Fruit fly (Drosophila melanogaster): ENCODE results near the gene Sf3b5.

Sf3b5 gene

DNA sequence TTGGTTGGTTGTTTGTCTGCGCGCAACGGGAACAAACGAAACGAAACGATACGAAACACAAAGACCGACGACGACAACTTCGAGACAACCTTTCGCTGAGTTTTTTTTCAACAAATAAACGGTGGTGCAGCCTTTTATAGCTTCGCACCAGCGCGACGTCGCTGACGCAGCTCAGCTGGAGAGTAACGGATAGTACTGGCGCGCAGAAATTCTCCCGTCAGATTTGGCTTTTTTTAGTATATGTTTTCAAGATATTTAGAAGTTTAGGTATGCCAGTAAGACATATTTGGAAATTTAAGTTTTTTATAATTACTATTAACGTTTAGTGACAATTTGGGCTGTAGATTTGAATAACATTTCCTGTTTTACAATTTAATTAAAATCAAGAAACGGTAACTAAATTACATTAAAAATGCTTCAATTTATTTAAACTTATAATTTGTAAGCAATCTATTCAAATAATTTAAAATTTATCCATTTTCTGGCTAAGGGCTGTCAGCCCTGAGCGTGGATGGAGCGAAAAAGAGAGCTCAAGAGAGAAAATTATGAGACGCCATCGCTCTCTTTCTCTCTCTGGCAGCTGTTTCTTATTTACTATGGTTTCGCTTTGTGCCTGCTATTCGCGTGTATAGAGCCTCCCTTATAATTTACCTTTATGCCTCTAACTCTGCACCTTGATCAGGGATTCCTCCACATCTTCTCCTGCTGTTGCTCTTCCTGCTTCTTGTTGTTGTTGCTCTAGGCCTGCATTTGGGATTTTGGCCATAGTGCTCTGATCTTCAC is 18.7 kb upstream of the Sf3b5 start (continued):
- peak; percentile 93 for TF ChIP-seq nerfin-1 (tag; optimal IDR thresholded peaks at IDR 0.05)
- TF ChIP-seq CG18764 (GFP tag; optimal IDR thresholded peaks at IDR 0.05): peak; percentile 26
- TF ChIP-seq Myb (GFP tag; optimal IDR thresholded peaks at IDR 0.05): peak; percentile 72
- no peak for TF ChIP-seq hbn (GFP tag; IDR thresholded peaks at IDR 0.05; ENCODE audit: partially characterized antibody)
- TF ChIP-seq nom (GFP tag; optimal IDR thresholded peaks at IDR 0.05): peak; percentile 85
- peak; percentile 51 for TF ChIP-seq HLH54F (GFP tag; optimal IDR thresholded peaks at IDR 0.05)
- peak; percentile 49 for TF ChIP-seq Camta (GFP tag; optimal IDR thresholded peaks at IDR 0.05)
- peak; percentile 22 for TF ChIP-seq Hey (tag; optimal IDR thresholded peaks at IDR 0.05)
- peak; percentile 75 for TF ChIP-seq CG10431 (GFP tag; optimal IDR thresholded peaks at IDR 0.05)
- no peak for TF ChIP-seq h (optimal IDR thresholded peaks at IDR 0.05)
- TF ChIP-seq CG2875 (GFP tag; optimal IDR thresholded peaks at IDR 0.05): peak; percentile 69
- TF ChIP-seq ap (GFP tag; IDR thresholded peaks at IDR 0.05): no peak
- TF ChIP-seq CG2202 (tag; optimal IDR thresholded peaks at IDR 0.05): peak; percentile 29
- TF ChIP-seq CG1233 (GFP tag; optimal IDR thresholded peaks at IDR 0.05): peak; percentile 88
- peak; percentile 91 for TF ChIP-seq CG12659 (GFP tag; optimal IDR thresholded peaks at IDR 0.05)
- peak; percentile 79 for TF ChIP-seq Nf-YB (GFP tag; optimal IDR thresholded peaks at IDR 0.05)
- no peak for TF ChIP-seq Dip2 (GFP tag; IDR thresholded peaks at IDR 0.05)
- TF ChIP-seq tx (GFP tag; optimal IDR thresholded peaks at IDR 0.05): no peak
- TF ChIP-seq CG7745 (tag; optimal IDR thresholded peaks at IDR 0.05): peak; percentile 65
- TF ChIP-seq CG30431 (GFP tag; optimal IDR thresholded peaks at IDR 0.05): peak; percentile 7
- peak; percentile 50 for TF ChIP-seq Mes4 (GFP tag; optimal IDR thresholded peaks at IDR 0.05)
- no peak; the same call in 1 of the 2 replicates for TF ChIP-seq H2.0 (GFP tag; IDR thresholded peaks at IDR 0.05)
- peak; percentile 10 for TF ChIP-seq CG31365 (tag; optimal IDR thresholded peaks at IDR 0.05)
- peak; percentile 61 for TF ChIP-seq CG18476 (GFP tag; optimal IDR thresholded peaks at IDR 0.05)
- TF ChIP-seq bowl (GFP tag; IDR thresholded peaks at IDR 0.05): 0 out of 2 replicates have a peak, but pooled peaks have one; percentile 14
- TF ChIP-seq Oaz (GFP tag; IDR thresholded peaks at IDR 0.05): no peak
- TF ChIP-seq CG14441 (GFP tag; IDR thresholded peaks at IDR 0.05): 0 out of 2 replicates have a peak, but pooled peaks have one; percentile 37
- TF ChIP-seq bbx (GFP tag; IDR thresholded peaks at IDR 0.05; ENCODE audit: partially characterized antibody): peak; percentile 75
- TF ChIP-seq CG10565 (GFP tag; optimal IDR thresholded peaks at IDR 0.05): no peak
- peak; percentile 29 for TF ChIP-seq CG10654 (GFP tag; optimal IDR thresholded peaks at IDR 0.05)
- TF ChIP-seq bigmax (GFP tag; optimal IDR thresholded peaks at IDR 0.05): no peak
- TF ChIP-seq pho (GFP tag; optimal IDR thresholded peaks at IDR 0.05): peak; percentile 33
- TF ChIP-seq gce (GFP tag; IDR thresholded peaks at IDR 0.05): 0 out of 3 replicates have a peak, but pooled peaks have one; percentile 55
- TF ChIP-seq odd (GFP tag; optimal IDR thresholded peaks at IDR 0.05): peak; percentile 89
- TF ChIP-seq Dip3 (GFP tag; optimal IDR thresholded peaks at IDR 0.05): peak; percentile 20
- peak; percentile 41 for TF ChIP-seq her (GFP tag; optimal IDR thresholded peaks at IDR 0.05)
- TF ChIP-seq vnd (GFP tag; IDR thresholded peaks at IDR 0.05; ENCODE audit: partially characterized antibody): no peak
- peak; percentile 25 for TF ChIP-seq maf-S (GFP tag; optimal IDR thresholded peaks at IDR 0.05)
- peak; percentile 72 for TF ChIP-seq kah (GFP tag; optimal IDR thresholded peaks at IDR 0.05)
- peak; percentile 22; the same call in 1 of the 2 replicates for TF ChIP-seq MBD-R2 (GFP tag; IDR thresholded peaks at IDR 0.05)
- peak; percentile 63 for TF ChIP-seq seq (GFP tag; IDR thresholded peaks at IDR 0.05)
- peak; percentile 80 for TF ChIP-seq nau (GFP tag; optimal IDR thresholded peaks at IDR 0.05)
- TF ChIP-seq Blimp-1 (GFP tag; optimal IDR thresholded peaks at IDR 0.05): peak; percentile 73
- TF ChIP-seq Ssrp (tag; optimal IDR thresholded peaks at IDR 0.05): peak; percentile 83
- TF ChIP-seq MTF-1 (GFP tag; optimal IDR thresholded peaks at IDR 0.05; ENCODE audit: borderline replicate concordance): peak; percentile 21
- peak; percentile 94 to 97 for TF ChIP-seq Trl (optimal IDR thresholded peaks at IDR 0.05)
- TF ChIP-seq Trl (GFP tag; optimal IDR thresholded peaks at IDR 0.05): peak; percentile 47
- TF ChIP-seq ara (GFP tag; IDR thresholded peaks at IDR 0.05): 0 out of 2 replicates have a peak, but pooled peaks have one; percentile 43
- no peak for TF ChIP-seq dm (GFP tag; optimal IDR thresholded peaks at IDR 0.05)

All from whole organism, embryonic.